Worm (Caenorhabditis elegans) whole organism, L1 larva: ENCODE measurements around the gene unc-85.

Experiments
- C34B4.2 ChIP-seq: sonication (generic microtip); optimal IDR thresholded peaks from 2 replicates; lab custom pipeline; 2017; ENCODE audit warnings: mild to moderate bottlenecking, missing genetic modification characterization, missing compliant biosample characterization
- Y116A8C.19 ChIP-seq: sonication (generic microtip); optimal IDR thresholded peaks from 2 replicates; lab custom pipeline; 2016; ENCODE audit warnings: missing compliant biosample characterization, missing genetic modification characterization, borderline replicate concordance
- aha-1 ChIP-seq: fragments of 150-350 bp; optimal IDR thresholded peaks from 2 replicates; lab custom pipeline; 2014; ENCODE audit warnings: missing biosample characterization, missing genetic modification characterization
- ama-1 ChIP-seq: fragments of 150-350 bp; optimal IDR thresholded peaks from 2 replicates; lab custom pipeline; 2014
- blmp-1 ChIP-seq: fragments of 150-350 bp; optimal IDR thresholded peaks from 2 replicates; lab custom pipeline; 2014; ENCODE audit warnings: missing biosample characterization, missing genetic modification characterization
- ceh-63 ChIP-seq: fragments of 200-800 bp; sonication (Bioruptor generic); optimal IDR thresholded peaks from 2 replicates; lab custom pipeline; 2018; ENCODE audit warnings: mild to moderate bottlenecking, missing genetic modification characterization, missing compliant biosample characterization
- ceh-8 ChIP-seq: fragments of 200-800 bp; sonication (Bioruptor generic); optimal IDR thresholded peaks from 2 replicates; lab custom pipeline; 2018; ENCODE audit warnings: mild to moderate bottlenecking, missing genetic modification characterization, moderate library complexity, missing compliant biosample characterization
- ces-1 ChIP-seq: fragments of 150-350 bp; optimal IDR thresholded peaks from 2 replicates; lab custom pipeline; 2014; ENCODE audit warnings: missing biosample characterization, missing genetic modification reagents, missing genetic modification characterization
- dsc-1 ChIP-seq: sonication (generic microtip); optimal IDR thresholded peaks from 2 replicates; lab custom pipeline; 2016; ENCODE audit warnings: mild to moderate bottlenecking, missing genetic modification characterization, missing compliant biosample characterization
- efl-1 ChIP-seq, 4 experiments: fragments of 150-350 bp; optimal IDR thresholded peaks in 3 of 4; peaks in 1 of 4; 1 replicate in 1 of 4; 2 replicates in 3 of 4; lab custom pipeline; 2014; ENCODE audit warnings: missing biosample characterization in 2 of 4, missing genetic modification characterization in 2 of 4, missing genetic modification reagents in 2 of 4
- efl-3 ChIP-seq: fragments of 200-800 bp; sonication (Bioruptor generic); optimal IDR thresholded peaks from 2 replicates; lab custom pipeline; 2018; ENCODE audit warnings: mild to moderate bottlenecking, missing genetic modification characterization, missing compliant biosample characterization
- elt-3 ChIP-seq, 6 experiments: fragments of 150-350 bp in 1 of 6; sonication (generic microtip); optimal IDR thresholded peaks; 2 replicates each; lab custom pipeline; 2017 to 2018; ENCODE audit warnings: missing biosample characterization in 6 of 6, missing genetic modification characterization in 6 of 6, inconsistent platforms in 1 of 6
- ets-5 ChIP-seq: fragments of 200-800 bp; sonication (Bioruptor generic); IDR thresholded peaks from 2 replicates; pipeline ENCODE4 v1.3.6; 2022; ENCODE audit warnings: missing genetic modification characterization, missing compliant biosample characterization
- fkh-4 ChIP-seq: sonication (generic microtip); optimal IDR thresholded peaks from 2 replicates; lab custom pipeline; 2016; ENCODE audit warnings: missing compliant biosample characterization, missing genetic modification characterization, borderline replicate concordance
- fkh-8 ChIP-seq: sonication (generic microtip); optimal IDR thresholded peaks from 2 replicates; lab custom pipeline; 2016; ENCODE audit warnings: mild to moderate bottlenecking, missing genetic modification characterization, missing compliant biosample characterization
- fos-1 ChIP-seq: fragments of 150-350 bp; optimal IDR thresholded peaks from 2 replicates; lab custom pipeline; 2014; ENCODE audit warnings: missing biosample characterization, missing genetic modification characterization
- grh-1 ChIP-seq: fragments of 200-800 bp; sonication (Bioruptor generic); IDR thresholded peaks from 2 replicates; pipeline ENCODE4 v1.3.6; 2022; ENCODE audit warnings: missing genetic modification reagents, missing genetic modification characterization, missing compliant biosample characterization
- hlh-4 ChIP-seq: sonication (generic microtip); optimal IDR thresholded peaks from 2 replicates; lab custom pipeline; 2016; ENCODE audit warnings: mild to moderate bottlenecking, missing genetic modification characterization, missing compliant biosample characterization
- hpl-2 ChIP-seq: fragments of 150-350 bp; optimal IDR thresholded peaks from 2 replicates; lab custom pipeline; 2014; ENCODE audit warnings: missing biosample characterization, missing genetic modification reagents, missing genetic modification characterization
- lin-14 ChIP-seq: fragments of 200-800 bp; sonication (Bioruptor generic); optimal IDR thresholded peaks from 2 replicates; lab custom pipeline; 2018; ENCODE audit warnings: mild to moderate bottlenecking, missing genetic modification characterization, moderate library complexity, missing compliant biosample characterization
- lin-35 ChIP-seq, 2 experiments: fragments of 150-350 bp; optimal IDR thresholded peaks; 2 replicates each; lab custom pipeline; 2014; ENCODE audit warnings: missing biosample characterization in 2 of 2, missing genetic modification characterization in 2 of 2, missing genetic modification reagents in 2 of 2
- lir-3 ChIP-seq: sonication (generic microtip); optimal IDR thresholded peaks from 2 replicates; lab custom pipeline; 2016; ENCODE audit warnings: mild to moderate bottlenecking, missing genetic modification characterization, moderate library complexity, missing compliant biosample characterization; ENCODE audit not compliant: poor library complexity
- mdl-1 ChIP-seq, 2 experiments: fragments of 150-350 bp; optimal IDR thresholded peaks; 2 replicates each; lab custom pipeline; 2014 to 2017; ENCODE audit warnings: missing biosample characterization in 2 of 2, missing genetic modification characterization in 2 of 2, inconsistent platforms in 1 of 2
- mep-1 ChIP-seq: fragments of 150-350 bp; optimal IDR thresholded peaks from 2 replicates; lab custom pipeline; 2014; ENCODE audit warnings: missing biosample characterization, missing genetic modification characterization
- nhr-19 ChIP-seq: fragments of 200-800 bp; sonication (Bioruptor generic); conservative IDR thresholded peaks from 2 replicates; pipeline ENCODE4 v1.3.6; 2022; ENCODE audit warnings: missing genetic modification characterization, missing compliant biosample characterization
- nhr-20 ChIP-seq: sonication (generic microtip); optimal IDR thresholded peaks from 2 replicates; lab custom pipeline; 2016; ENCODE audit warnings: mild to moderate bottlenecking, missing genetic modification characterization, missing compliant biosample characterization
- nhr-237 ChIP-seq: fragments of 150-350 bp; optimal IDR thresholded peaks from 2 replicates; lab custom pipeline; 2014; ENCODE audit warnings: missing biosample characterization, missing genetic modification characterization
- nhr-47 ChIP-seq: sonication (generic microtip); optimal IDR thresholded peaks from 2 replicates; lab custom pipeline; 2016; ENCODE audit warnings: mild to moderate bottlenecking, missing genetic modification characterization, moderate library complexity, missing compliant biosample characterization
- nhr-71 ChIP-seq: sonication (generic microtip); optimal IDR thresholded peaks from 2 replicates; lab custom pipeline; 2016; ENCODE audit warnings: mild to moderate bottlenecking, missing genetic modification characterization, moderate library complexity, missing compliant biosample characterization
- nhr-76 ChIP-seq: sonication (generic microtip); optimal IDR thresholded peaks from 2 replicates; lab custom pipeline; 2017; ENCODE audit warnings: missing biosample characterization, missing genetic modification characterization
- nhr-77 ChIP-seq: fragments of 150-350 bp; optimal IDR thresholded peaks from 2 replicates; lab custom pipeline; 2014; ENCODE audit warnings: missing biosample characterization, missing genetic modification characterization
- nhr-84 ChIP-seq: sonication (generic microtip); optimal IDR thresholded peaks from 2 replicates; lab custom pipeline; 2017; ENCODE audit warnings: missing biosample characterization, missing genetic modification characterization
- nhr-85 ChIP-seq: sonication (generic microtip); peaks from one replicate; lab custom pipeline; 2016; ENCODE audit warnings: missing genetic modification characterization, inconsistent platforms, missing compliant biosample characterization
- pqm-1 ChIP-seq: sonication (generic microtip); optimal IDR thresholded peaks from 3 replicates; lab custom pipeline; 2017; ENCODE audit warnings: missing biosample characterization, missing genetic modification characterization
- skn-1 ChIP-seq: fragments of 150-350 bp; optimal IDR thresholded peaks from 2 replicates; lab custom pipeline; 2014; ENCODE audit warnings: missing biosample characterization, missing genetic modification characterization
- snu-23 ChIP-seq: sonication (generic microtip); optimal IDR thresholded peaks from 2 replicates; lab custom pipeline; 2016; ENCODE audit warnings: missing genetic modification characterization, missing compliant biosample characterization
- sox-4 ChIP-seq: sonication (generic microtip); optimal IDR thresholded peaks from 2 replicates; lab custom pipeline; 2016; ENCODE audit warnings: missing genetic modification characterization, missing compliant biosample characterization
- sptf-1 ChIP-seq: fragments of 150-350 bp; optimal IDR thresholded peaks from 2 replicates; lab custom pipeline; 2014; ENCODE audit warnings: missing biosample characterization, missing genetic modification characterization
- tbx-2 ChIP-seq: sonication (generic microtip); optimal IDR thresholded peaks from 2 replicates; lab custom pipeline; 2016; ENCODE audit warnings: missing genetic modification characterization, missing compliant biosample characterization
- tlp-1 ChIP-seq: fragments of 150-350 bp; optimal IDR thresholded peaks from 2 replicates; lab custom pipeline; 2014; ENCODE audit warnings: missing biosample characterization, missing genetic modification characterization
- unc-130 ChIP-seq: fragments of 150-350 bp; optimal IDR thresholded peaks from 2 replicates; lab custom pipeline; 2017; ENCODE audit warnings: missing biosample characterization, missing genetic modification characterization, inconsistent platforms
- unc-62 ChIP-seq: fragments of 150-350 bp; optimal IDR thresholded peaks from 2 replicates; lab custom pipeline; 2014; ENCODE audit warnings: missing biosample characterization, missing genetic modification reagents, missing genetic modification characterization
- unc-86 ChIP-seq: sonication (generic microtip); optimal IDR thresholded peaks from 2 replicates; lab custom pipeline; 2016; ENCODE audit warnings: missing genetic modification characterization, missing compliant biosample characterization
- xbp-1 ChIP-seq: sonication (generic microtip); optimal IDR thresholded peaks from 2 replicates; lab custom pipeline; 2016; ENCODE audit warnings: missing genetic modification characterization, missing compliant biosample characterization
- zag-1 ChIP-seq: fragments of 150-350 bp; optimal IDR thresholded peaks from 2 replicates; lab custom pipeline; 2014; ENCODE audit warnings: missing biosample characterization, missing genetic modification characterization
- ztf-11 ChIP-seq, 2 experiments: sonication (generic microtip); optimal IDR thresholded peaks; 2 replicates each; lab custom pipeline; 2016 to 2017; ENCODE audit warnings: missing genetic modification characterization in 2 of 2, missing biosample characterization in 1 of 2, missing compliant biosample characterization in 1 of 2

unc-85 gene

DNA sequence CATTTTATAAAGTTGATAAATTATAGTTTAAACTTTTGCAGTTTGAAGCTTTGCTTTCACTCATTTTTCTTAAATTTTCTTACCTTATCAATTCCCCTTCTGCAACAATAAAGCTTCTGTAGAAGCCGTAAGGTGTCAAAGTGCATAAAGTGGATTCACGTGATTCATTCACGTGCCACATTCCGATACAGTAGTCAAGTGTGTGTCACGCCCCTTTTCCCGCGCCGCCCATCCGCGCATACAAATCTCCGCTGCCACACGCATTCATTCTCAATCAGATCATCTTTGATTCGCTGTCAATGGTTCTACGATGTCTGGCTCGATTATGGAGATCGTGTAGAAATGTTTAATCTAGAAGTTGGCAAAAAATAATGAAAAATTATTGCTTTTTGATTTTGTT is 45.2 kb downstream of the unc-85 start:
- peak in 1 of 2 experiments; percentile 44 for TF ChIP-seq mdl-1 (tag; optimal IDR thresholded peaks at IDR 0.05; lab: Kevin White, UChicago)
- peak in 1 of 2 experiments; percentile 8 for TF ChIP-seq lin-35 (GFP tag; optimal IDR thresholded peaks at IDR 0.05; lab: Kevin White, UChicago)
- TF ChIP-seq sptf-1 (tag; lab: Kevin White, UChicago): no peak
- TF ChIP-seq hpl-2: no peak
- TF ChIP-seq tlp-1: no peak
- peak; percentile 84 for TF ChIP-seq nhr-85 (tag; lab: Kevin White, UChicago)
- TF ChIP-seq sox-4 (tag; lab: Kevin White, UChicago): no peak
- peak; percentile 19 for TF ChIP-seq lin-14
- TF ChIP-seq skn-1 (tag; lab: Kevin White, UChicago): no peak
- TF ChIP-seq blmp-1: peak; percentile 32
- no peak for TF ChIP-seq nhr-237 (tag; lab: Kevin White, UChicago)
- TF ChIP-seq snu-23 (GFP tag; lab: Kevin White, UChicago): peak; percentile 5
- no peak for TF ChIP-seq ets-5 (GFP tag; lab: Robert Waterston, UW)
- TF ChIP-seq pqm-1 (tag; lab: Kevin White, UChicago): no peak
- no peak for TF ChIP-seq ceh-8 (GFP tag; lab: Kevin White, UChicago)
- TF ChIP-seq mep-1 (tag; lab: Kevin White, UChicago): no peak
- peak; percentile 37 for TF ChIP-seq nhr-71 (tag; lab: Kevin White, UChicago)
- no peak for TF ChIP-seq ztf-11 (tag; optimal IDR thresholded peaks at IDR 0.05; lab: Kevin White, UChicago)
- no peak for TF ChIP-seq unc-62 (GFP tag; lab: Kevin White, UChicago)
- TF ChIP-seq ceh-63 (GFP tag; lab: Kevin White, UChicago): no peak
- no peak for TF ChIP-seq Y116A8C.19
- TF ChIP-seq nhr-84 (tag; lab: Kevin White, UChicago): no peak
- TF ChIP-seq ces-1 (GFP tag; lab: Kevin White, UChicago): no peak
- no peak for TF ChIP-seq nhr-77
- TF ChIP-seq unc-130: no peak
- TF ChIP-seq hlh-4 (tag; lab: Kevin White, UChicago): no peak
- TF ChIP-seq nhr-47: peak; percentile 30
- TF ChIP-seq efl-3 (GFP tag; lab: Kevin White, UChicago): no peak
- peak; percentile 24 for TF ChIP-seq nhr-20
- TF ChIP-seq elt-3 (tag; optimal IDR thresholded peaks at IDR 0.05; lab: Kevin White, UChicago): peak in 2 of 6 experiments; percentile 13 to 55
- no peak for TF ChIP-seq C34B4.2 (tag; lab: Kevin White, UChicago)
- 0 out of 2 replicates have a peak, but pooled peaks have one; percentile 6 for TF ChIP-seq grh-1 (GFP tag; lab: Robert Waterston, UW)
- TF ChIP-seq fkh-4 (tag; lab: Kevin White, UChicago): no peak
- peak; percentile 40 for TF ChIP-seq nhr-19 (GFP tag; lab: Robert Waterston, UW)
- no peak for TF ChIP-seq fos-1 (tag; lab: Kevin White, UChicago)

- TF ChIP-seq elt-3 (tag; optimal IDR thresholded peaks at IDR 0.05; lab: Kevin White, UChicago): peak in 1 of 6 experiments; percentile 51
- TF ChIP-seq nhr-71 (tag; lab: Kevin White, UChicago): peak; percentile 21
- no peak for TF ChIP-seq efl-1 (optimal IDR thresholded peaks at IDR 0.05; lab: Kevin White, UChicago)
- peak in 1 of 2 experiments; percentile 55 for TF ChIP-seq efl-1 (GFP tag; optimal IDR thresholded peaks at IDR 0.05 in 1 of 2; lab: Kevin White, UChicago)
- TF ChIP-seq hlh-4 (tag; lab: Kevin White, UChicago): no peak
- no peak for TF ChIP-seq lir-3 (tag; lab: Kevin White, UChicago)
- TF ChIP-seq lin-14: peak; percentile 8
- TF ChIP-seq nhr-85 (tag; lab: Kevin White, UChicago): peak; percentile 71
Measured at ce11 chrII:4747697-4748096, 45.8 kb downstream of the unc-85 start.

- TF ChIP-seq xbp-1 (tag; lab: Kevin White, UChicago) (no peak), mdl-1 (tag; optimal IDR thresholded peaks at IDR 0.05; lab: Kevin White, UChicago) (peak in 1 of 2 experiments; percentile 48), nhr-76 (tag; lab: Kevin White, UChicago) (no peak), nhr-71 (tag; lab: Kevin White, UChicago) (peak; percentile 56), dsc-1 (tag; lab: Kevin White, UChicago) (no peak), ama-1 (lab: Kevin White, UChicago) (no peak), unc-130 (peak; percentile 3), sox-4 (tag; lab: Kevin White, UChicago) (no peak), nhr-19 (GFP tag; lab: Robert Waterston, UW) (peak; percentile 41), fkh-8 (no peak), lin-14 (peak; percentile 5), nhr-85 (tag; lab: Kevin White, UChicago) (peak; percentile 87), elt-3 (tag; optimal IDR thresholded peaks at IDR 0.05; lab: Kevin White, UChicago) (peak in 3 of 6 experiments; percentile 27 to 65 (median 46)), zag-1 (tag; lab: Kevin White, UChicago) (no peak), efl-1 (optimal IDR thresholded peaks at IDR 0.05; lab: Kevin White, UChicago) (no peak), efl-1 (GFP tag; optimal IDR thresholded peaks at IDR 0.05 in 1 of 2; lab: Kevin White, UChicago) (peak in 1 of 2 experiments; percentile 93), mep-1 (tag; lab: Kevin White, UChicago) (peak; percentile 1), lin-35 (GFP tag; optimal IDR thresholded peaks at IDR 0.05; lab: Kevin White, UChicago) (peak in 1 of 2 experiments; percentile 14), aha-1 (no peak), tbx-2 (tag; lab: Kevin White, UChicago) (peak; percentile 31), blmp-1 (no peak), nhr-20 (peak; percentile 61), unc-86 (tag; lab: Kevin White, UChicago) (no peak), snu-23 (GFP tag; lab: Kevin White, UChicago) (peak; percentile 6)
Measured at ce11 chrII:4748374-4748773, 46.5 kb downstream of the unc-85 start.
